Fruit fly (Drosophila melanogaster) whole organism, embryonic: ENCODE data around the gene iav.

Experiments used
- Atf6 ChIP-seq: fragments of 200-800 bp; sonication (Bioruptor generic); IDR thresholded peaks from 2 replicates; pipeline ENCODE4 v1.3.6; 2022; ENCODE audit warnings: missing biosample characterization, missing genetic modification characterization
- B-H1 ChIP-seq: fragments of 200-800 bp; sonication (Bioruptor generic); IDR thresholded peaks from 3 replicates; pipeline ENCODE4 v1.3.6; 2022; ENCODE audit warnings: missing biosample characterization, missing genetic modification characterization
- CG13424 ChIP-seq: fragments of 200-800 bp; sonication (Bioruptor generic); optimal IDR thresholded peaks from 2 replicates; lab custom pipeline; 2019; ENCODE audit warnings: missing biosample characterization, mild to moderate bottlenecking, missing genetic modification characterization, moderate library complexity
- CG14441 ChIP-seq: fragments of 200-800 bp; sonication (Bioruptor generic); IDR thresholded peaks from 2 replicates; pipeline ENCODE4 v1.3.6; 2022; ENCODE audit warnings: missing biosample characterization, missing genetic modification characterization
- CG14710 ChIP-seq: fragments of 200-800 bp; sonication (Bioruptor generic); optimal IDR thresholded peaks from 3 replicates; lab custom pipeline; 2019; ENCODE audit warnings: missing biosample characterization, mild to moderate bottlenecking, missing genetic modification characterization, moderate library complexity
- CG16813 ChIP-seq: fragments of 200-800 bp; sonication (Bioruptor generic); IDR thresholded peaks from 3 replicates; pipeline ENCODE4 v1.3.6; 2022; ENCODE audit warnings: missing biosample characterization, missing genetic modification characterization; ENCODE audit not compliant: partially characterized antibody
- CG17829 ChIP-seq: fragments of 200-800 bp; optimal IDR thresholded peaks from 2 replicates; lab custom pipeline; 2019; ENCODE audit warnings: missing biosample characterization, mild to moderate bottlenecking, missing genetic modification characterization, moderate library complexity
- CG30403 ChIP-seq: fragments of 200-800 bp; sonication (Bioruptor generic); optimal IDR thresholded peaks from 3 replicates; lab custom pipeline; 2016; ENCODE audit warnings: missing biosample characterization, missing genetic modification characterization
- CG3281 ChIP-seq: fragments of 200-800 bp; sonication (Bioruptor generic); optimal IDR thresholded peaks from 3 replicates; lab custom pipeline; 2017; ENCODE audit warnings: missing biosample characterization, mild to moderate bottlenecking, missing genetic modification characterization
- CG42726 ChIP-seq: fragments of 200-800 bp; sonication (Bioruptor generic); IDR thresholded peaks from 2 replicates; pipeline ENCODE4 v1.3.6; 2022; ENCODE audit warnings: missing biosample characterization, missing genetic modification characterization; ENCODE audit not compliant: partially characterized antibody
- CG4617 ChIP-seq: fragments of 200-800 bp; sonication (Bioruptor generic); optimal IDR thresholded peaks from 3 replicates; lab custom pipeline; 2016; ENCODE audit warnings: missing biosample characterization, missing genetic modification characterization, borderline replicate concordance
- CG8290 ChIP-seq, 3 experiments: fragments of 200-800 bp; sonication (Bioruptor generic); optimal IDR thresholded peaks; 2 replicates each; lab custom pipeline; 2016 to 2019; ENCODE audit warnings: missing biosample characterization in 3 of 3, missing genetic modification characterization in 3 of 3, mild to moderate bottlenecking in 2 of 3, moderate library complexity in 1 of 3
- CG8478 ChIP-seq: fragments of >200 bp; optimal IDR thresholded peaks from 2 replicates; lab custom pipeline; 2018
- CHES-1-like ChIP-seq: fragments of 200-800 bp; sonication (Bioruptor generic); optimal IDR thresholded peaks from 2 replicates; lab custom pipeline; 2016; ENCODE audit warnings: missing biosample characterization, missing genetic modification characterization
- CoRest ChIP-seq: fragments of 200-800 bp; sonication (Bioruptor generic); optimal IDR thresholded peaks from 3 replicates; lab custom pipeline; 2018; ENCODE audit warnings: missing biosample characterization, mild to moderate bottlenecking, missing genetic modification characterization, moderate library complexity
- D ChIP-seq, 2 experiments: fragments of 200-800 bp in 1 of 2; fragments of >200 bp in 1 of 2; sonication (Bioruptor generic) in 1 of 2; optimal IDR thresholded peaks; 2 replicates in 1 of 2; 3 replicates in 1 of 2; lab custom pipeline; 2017; ENCODE audit warnings: mild to moderate bottlenecking in 1 of 2, missing biosample characterization in 1 of 2, missing genetic modification characterization in 1 of 2, missing genetic modification reagents in 1 of 2
- Dp ChIP-seq: fragments of 200-800 bp; sonication (Bioruptor generic); optimal IDR thresholded peaks from 2 replicates; lab custom pipeline; 2018; ENCODE audit warnings: missing biosample characterization, mild to moderate bottlenecking, missing genetic modification characterization, moderate library complexity
- Dref ChIP-seq: fragments of 200-800 bp; sonication (Bioruptor generic); IDR thresholded peaks from 2 replicates; pipeline ENCODE4 v1.3.6; 2022; ENCODE audit warnings: missing biosample characterization, missing genetic modification characterization
- Drgx ChIP-seq: fragments of 200-800 bp; sonication (Bioruptor generic); IDR thresholded peaks from 2 replicates; pipeline ENCODE4 v1.3.6; 2022; ENCODE audit warnings: missing biosample characterization, missing genetic modification characterization
- Gug ChIP-seq: fragments of 200-800 bp; sonication (Bioruptor generic); IDR thresholded peaks from 4 replicates; pipeline ENCODE4 v1.3.6; 2022; ENCODE audit warnings: missing biosample characterization, missing genetic modification characterization
- Hey ChIP-seq: fragments of 200-800 bp; sonication (Bioruptor generic); optimal IDR thresholded peaks from 3 replicates; lab custom pipeline; 2018; ENCODE audit warnings: missing biosample characterization, mild to moderate bottlenecking, missing genetic modification characterization
- Lpt ChIP-seq: fragments of >200 bp; optimal IDR thresholded peaks from 2 replicates; lab custom pipeline; 2018; ENCODE audit warnings: missing biosample characterization, missing genetic modification characterization
- Med ChIP-seq: fragments of 200-800 bp; sonication (Bioruptor generic); peaks from one replicate; lab custom pipeline; 2016; ENCODE audit warnings: missing biosample characterization, missing genetic modification characterization, mild to moderate bottlenecking, inconsistent platforms, moderate library complexity
- NC2β ChIP-seq: fragments of 200-800 bp; sonication (Bioruptor generic); optimal IDR thresholded peaks from 2 replicates; lab custom pipeline; 2016; ENCODE audit warnings: missing biosample characterization, missing genetic modification characterization
- Ptx1 ChIP-seq: fragments of 200-800 bp; sonication (Bioruptor generic); IDR thresholded peaks from 2 replicates; pipeline ENCODE4 v1.3.6; 2022; ENCODE audit warnings: missing biosample characterization, missing genetic modification characterization
- Sox102F ChIP-seq: fragments of 200-800 bp; sonication (Bioruptor generic); optimal IDR thresholded peaks from 2 replicates; lab custom pipeline; 2018; ENCODE audit warnings: missing biosample characterization, mild to moderate bottlenecking, missing genetic modification characterization, moderate library complexity
- Tbp ChIP-seq: fragments of >200 bp; optimal IDR thresholded peaks from 2 replicates; lab custom pipeline; 2018; ENCODE audit warnings: missing biosample characterization, missing genetic modification characterization
- az2 ChIP-seq: fragments of 200-800 bp; sonication (Bioruptor generic); optimal IDR thresholded peaks from 3 replicates; lab custom pipeline; 2016; ENCODE audit warnings: missing biosample characterization, missing genetic modification characterization
- btn ChIP-seq: fragments of 200-800 bp; sonication (Bioruptor generic); optimal IDR thresholded peaks from 2 replicates; lab custom pipeline; 2016; ENCODE audit warnings: missing biosample characterization, missing genetic modification characterization
- da ChIP-seq: fragments of 200-800 bp; sonication (Bioruptor generic); optimal IDR thresholded peaks from 2 replicates; lab custom pipeline; 2016; ENCODE audit warnings: missing biosample characterization, missing genetic modification characterization
- ems ChIP-seq: fragments of 200-800 bp; sonication (Bioruptor generic); optimal IDR thresholded peaks from 3 replicates; lab custom pipeline; 2016; ENCODE audit warnings: missing biosample characterization, missing genetic modification characterization
- eyg ChIP-seq: fragments of 200-800 bp; sonication (Bioruptor generic); optimal IDR thresholded peaks from 3 replicates; lab custom pipeline; 2016; ENCODE audit warnings: missing biosample characterization, missing genetic modification characterization
- gsb-n ChIP-seq: fragments of 200-800 bp; sonication (Bioruptor generic); optimal IDR thresholded peaks from 3 replicates; lab custom pipeline; 2018; ENCODE audit warnings: missing biosample characterization, mild to moderate bottlenecking, missing genetic modification characterization
- h ChIP-seq: fragments of >200 bp; optimal IDR thresholded peaks from 2 replicates; lab custom pipeline; 2017
- ham ChIP-seq: fragments of 200-800 bp; sonication (Bioruptor generic); IDR thresholded peaks from 2 replicates; pipeline ENCODE4 v1.3.6; 2022; ENCODE audit warnings: missing biosample characterization, missing genetic modification characterization
- hkb ChIP-seq, 2 experiments: fragments of 200-800 bp in 1 of 2; fragments of >200 bp in 1 of 2; sonication (Bioruptor generic) in 1 of 2; IDR thresholded peaks in 1 of 2; optimal IDR thresholded peaks in 1 of 2; 2 replicates each; pipeline versions ENCODE4 v1.3.6 to Lab custom; 2017 to 2022; ENCODE audit warnings: missing biosample characterization in 1 of 2, missing genetic modification characterization in 1 of 2
- jing ChIP-seq: fragments of 200-800 bp; sonication (Bioruptor generic); optimal IDR thresholded peaks from 2 replicates; lab custom pipeline; 2018; ENCODE audit warnings: missing biosample characterization, mild to moderate bottlenecking, missing genetic modification characterization
- lilli ChIP-seq: fragments of 200-800 bp; sonication (Bioruptor generic); optimal IDR thresholded peaks from 3 replicates; lab custom pipeline; 2016; ENCODE audit warnings: missing biosample characterization, missing genetic modification characterization
- lmd ChIP-seq: fragments of 200-800 bp; sonication (Bioruptor generic); IDR thresholded peaks from 2 replicates; pipeline ENCODE4 v1.3.6; 2022; ENCODE audit warnings: missing biosample characterization, missing genetic modification characterization
- lola ChIP-seq, 3 experiments: fragments of >200 bp in 2 of 3; fragments of 200-800 bp in 1 of 3; sonication (Bioruptor generic) in 1 of 3; optimal IDR thresholded peaks; 2 replicates each; lab custom pipeline; 2017 to 2019; ENCODE audit warnings: missing biosample characterization in 3 of 3, missing genetic modification characterization in 3 of 3, mild to moderate bottlenecking in 1 of 3, moderate library complexity in 1 of 3
- peb ChIP-seq: fragments of 200-800 bp; sonication (Bioruptor generic); IDR thresholded peaks from 2 replicates; pipeline ENCODE4 v1.3.6; 2022; ENCODE audit warnings: missing biosample characterization, missing genetic modification characterization
- pfk ChIP-seq: fragments of 200-800 bp; sonication (Bioruptor generic); optimal IDR thresholded peaks from 2 replicates; lab custom pipeline; 2018; ENCODE audit warnings: missing biosample characterization, mild to moderate bottlenecking, missing genetic modification characterization, moderate library complexity
- rib ChIP-seq: fragments of 200-800 bp; sonication (Bioruptor generic); IDR thresholded peaks from 2 replicates; pipeline ENCODE4 v1.3.6; 2022; ENCODE audit warnings: missing biosample characterization, missing genetic modification characterization
- sim ChIP-seq: fragments of 200-800 bp; sonication (Bioruptor generic); IDR thresholded peaks from 2 replicates; pipeline ENCODE4 v1.3.6; 2022; ENCODE audit warnings: missing biosample characterization, missing genetic modification characterization
- sna ChIP-seq: fragments of 200-800 bp; sonication (Bioruptor generic); IDR thresholded peaks from 2 replicates; pipeline ENCODE4 v1.3.6; 2022; ENCODE audit warnings: missing biosample characterization, missing genetic modification characterization; ENCODE audit not compliant: partially characterized antibody
- so ChIP-seq: fragments of 200-800 bp; sonication (Bioruptor generic); IDR thresholded peaks from 3 replicates; pipeline ENCODE4 v1.3.6; 2022; ENCODE audit warnings: missing biosample characterization, missing genetic modification characterization
- stwl ChIP-seq: fragments of 200-800 bp; sonication (Bioruptor generic); optimal IDR thresholded peaks from 3 replicates; lab custom pipeline; 2018; ENCODE audit warnings: missing biosample characterization, mild to moderate bottlenecking, missing genetic modification characterization, moderate library complexity
- trem ChIP-seq: fragments of 200-800 bp; optimal IDR thresholded peaks from 3 replicates; lab custom pipeline; 2019; ENCODE audit warnings: missing biosample characterization, mild to moderate bottlenecking, missing genetic modification characterization, moderate library complexity
- twi ChIP-seq: fragments of 200-800 bp; optimal IDR thresholded peaks from 2 replicates; lab custom pipeline; 2019; ENCODE audit warnings: missing biosample characterization, mild to moderate bottlenecking, missing genetic modification characterization, moderate library complexity
- unc-4 ChIP-seq: fragments of 200-800 bp; sonication (Bioruptor generic); IDR thresholded peaks from 2 replicates; pipeline ENCODE4 v1.3.6; 2022; ENCODE audit warnings: missing biosample characterization, missing genetic modification characterization; ENCODE audit not compliant: partially characterized antibody
- yki ChIP-seq: fragments of >200 bp; optimal IDR thresholded peaks from 3 replicates; lab custom pipeline; 2018
- zfh2 ChIP-seq: fragments of 200-800 bp; sonication (Bioruptor generic); optimal IDR thresholded peaks from 2 replicates; lab custom pipeline; 2016; ENCODE audit warnings: missing biosample characterization, missing genetic modification characterization

The iav gene

dm6 chrX:6791531-6791930, 22.2 kb upstream of the iav start (continued):
- TF ChIP-seq Lpt = no peak
- no peak for TF ChIP-seq CG8290 (GFP tag; optimal IDR thresholded peaks at IDR 0.05; lab: Kevin White, UChicago)
- no peak for TF ChIP-seq CG8290 (tag; optimal IDR thresholded peaks at IDR 0.05; lab: Kevin White, UChicago)
- no peak for TF ChIP-seq hkb (optimal IDR thresholded peaks at IDR 0.05; lab: Kevin White, UChicago)
- TF ChIP-seq hkb (GFP tag; IDR thresholded peaks at IDR 0.05; lab: Robert Waterston, UW) = peak; percentile 25; the same call in 1 of the 2 replicates
- no peak for TF ChIP-seq so (GFP tag; lab: Robert Waterston, UW)
- TF ChIP-seq trem (tag; lab: Kevin White, UChicago) = no peak
- TF ChIP-seq CG3281 (GFP tag; lab: Kevin White, UChicago) = no peak
- TF ChIP-seq h = no peak
- TF ChIP-seq Hey (tag; lab: Kevin White, UChicago) = no peak
- TF ChIP-seq peb (GFP tag; lab: Robert Waterston, UW) = no peak
- TF ChIP-seq ems (GFP tag; lab: Kevin White, UChicago) = no peak
- TF ChIP-seq da (GFP tag; lab: Kevin White, UChicago) = no peak
- no peak for TF ChIP-seq eyg (GFP tag; lab: Kevin White, UChicago)
- TF ChIP-seq CG17829 = no peak
- TF ChIP-seq Sox102F (GFP tag; lab: Kevin White, UChicago) = no peak
- no peak for TF ChIP-seq CG14710 (tag; lab: Kevin White, UChicago)
- no peak for TF ChIP-seq lola (GFP tag; optimal IDR thresholded peaks at IDR 0.05; lab: Kevin White, UChicago)
- TF ChIP-seq sim (GFP tag; lab: Robert Waterston, UW) = peak; percentile 9; the same call in 1 of the 2 replicates
- TF ChIP-seq Dref = no peak
- TF ChIP-seq CoRest (tag; lab: Kevin White, UChicago) = no peak
- TF ChIP-seq CG8478 (lab: Kevin White, UChicago) = no peak
- TF ChIP-seq CG30403 (GFP tag; lab: Kevin White, UChicago) = peak; percentile 30
- no peak for TF ChIP-seq D (optimal IDR thresholded peaks at IDR 0.05; lab: Kevin White, UChicago)
- no peak for TF ChIP-seq D (GFP tag; optimal IDR thresholded peaks at IDR 0.05; lab: Kevin White, UChicago)
- no peak for TF ChIP-seq stwl (tag; lab: Kevin White, UChicago)
- no peak for TF ChIP-seq ham (GFP tag; lab: Robert Waterston, UW)
- no peak for TF ChIP-seq CHES-1-like (GFP tag; lab: Kevin White, UChicago)
- no peak for TF ChIP-seq yki (lab: Kevin White, UChicago)
- no peak for TF ChIP-seq NC2β (GFP tag; lab: Kevin White, UChicago)
- TF ChIP-seq rib (GFP tag; lab: Robert Waterston, UW) = no peak
- TF ChIP-seq az2 = peak; percentile 9
- TF ChIP-seq btn = no peak
- no peak for TF ChIP-seq gsb-n (tag; lab: Kevin White, UChicago)
- TF ChIP-seq unc-4 = no peak

dm6 chrX:6792891-6793290, 20.9 kb upstream of the iav start:
- TF ChIP-seq sna (GFP tag; lab: Robert Waterston, UW) (no peak), zfh2 (GFP tag; lab: Kevin White, UChicago) (no peak), CG42726 (GFP tag; lab: Robert Waterston, UW) (no peak), CG16813 (GFP tag; lab: Robert Waterston, UW) (no peak), Med (GFP tag; lab: Kevin White, UChicago) (peak; percentile 62), CG4617 (GFP tag; lab: Kevin White, UChicago) (no peak), B-H1 (GFP tag; lab: Robert Waterston, UW) (peak; percentile 25; the same call in 1 of the 3 replicates), CG14441 (peak; percentile 22; the same call in 1 of the 2 replicates), pfk (GFP tag; lab: Kevin White, UChicago) (no peak), Tbp (no peak), Drgx (peak; percentile 27), twi (tag; lab: Kevin White, UChicago) (no peak), lilli (no peak), Atf6 (GFP tag; lab: Robert Waterston, UW) (no peak), jing (GFP tag; lab: Kevin White, UChicago) (no peak), Gug (peak; percentile 7; the same call in 1 of the 4 replicates), Ptx1 (GFP tag; lab: Robert Waterston, UW) (peak; percentile 53), lmd (GFP tag; lab: Robert Waterston, UW) (peak; percentile 33; the same call in 1 of the 2 replicates), CG13424 (tag; lab: Kevin White, UChicago) (no peak), Dp (GFP tag; lab: Kevin White, UChicago) (no peak)
